Worm (Caenorhabditis elegans) whole organism, mixed stage, embryonic: Measurements from ENCODE around the gene F10E9.10.
A peak's percentile ranks its signal among the peaks of the same experiment; 100 is the strongest.

Experiments used
- bed-3 ChIP-seq: fragments of 200-800 bp; sonication (Bioruptor generic); optimal IDR thresholded peaks from 3 replicates; lab custom pipeline; 2018; ENCODE audit warnings: mild to moderate bottlenecking, missing genetic modification characterization, moderate library complexity, missing compliant biosample characterization
- lin-13 ChIP-seq: fragments of 150-350 bp; optimal IDR thresholded peaks from 2 replicates; lab custom pipeline; 2014; ENCODE audit warnings: missing biosample characterization, missing genetic modification characterization
- lsy-2 ChIP-seq: fragments of 150-350 bp; optimal IDR thresholded peaks from 2 replicates; lab custom pipeline; 2014; ENCODE audit warnings: missing biosample characterization, missing genetic modification characterization
- mab-5 ChIP-seq: fragments of 150-350 bp; optimal IDR thresholded peaks from 2 replicates; lab custom pipeline; 2014; ENCODE audit warnings: missing biosample characterization, missing genetic modification characterization
- mls-2 ChIP-seq: sonication (generic microtip); optimal IDR thresholded peaks from 2 replicates; lab custom pipeline; 2016; ENCODE audit warnings: mild to moderate bottlenecking, missing genetic modification characterization, moderate library complexity, missing compliant biosample characterization
- nhr-237 ChIP-seq: fragments of 150-350 bp; optimal IDR thresholded peaks from 2 replicates; lab custom pipeline; 2014; ENCODE audit warnings: missing biosample characterization, missing genetic modification characterization
- pha-4 ChIP-seq: fragments of 150-350 bp; optimal IDR thresholded peaks from 2 replicates; lab custom pipeline; 2018; ENCODE audit warnings: missing biosample characterization, missing genetic modification reagents, missing genetic modification characterization
- unc-62 ChIP-seq: fragments of 150-350 bp; optimal IDR thresholded peaks from 2 replicates; lab custom pipeline; 2014; ENCODE audit warnings: missing biosample characterization, missing genetic modification reagents, missing genetic modification characterization

- no peak for TF ChIP-seq bed-3 (GFP tag; lab: Kevin White, UChicago)
- TF ChIP-seq unc-62 (GFP tag; lab: Kevin White, UChicago), result peak; percentile 77
- no peak for TF ChIP-seq pha-4 (tag; lab: Kevin White, UChicago)
- no peak for TF ChIP-seq mls-2 (tag; lab: Kevin White, UChicago)
- no peak for TF ChIP-seq nhr-237
- no peak for TF ChIP-seq mab-5 (tag; lab: Kevin White, UChicago)
- no peak for TF ChIP-seq lin-13 (tag; lab: Kevin White, UChicago)
- TF ChIP-seq lsy-2, result no peak
Measured at ce11 chrIII:8293260-8293659, 26.8 kb downstream of the F10E9.10 start.
